Worm (Caenorhabditis elegans) whole organism, L4/young adult: ENCODE data around the gene srg-13.

ENCODE experiments used
- W03F9.2 ChIP-seq: fragments of 150-350 bp; optimal IDR thresholded peaks from 2 replicates; lab custom pipeline; 2014; ENCODE audit warnings: missing biosample characterization, missing genetic modification characterization
- dao-5 ChIP-seq: sonication (generic microtip); optimal IDR thresholded peaks from 2 replicates; lab custom pipeline; 2016; ENCODE audit warnings: missing genotype, missing genetic modification characterization, moderate library complexity, missing compliant biosample characterization

- no peak for TF ChIP-seq W03F9.2 (tag; lab: Kevin White, UChicago)
- TF ChIP-seq dao-5 (tag; lab: Kevin White, UChicago) = no peak
Measured at ce11 chrIII:4668073-4668472, 4.0 kb upstream of the srg-13 start.
